Fruit fly (Drosophila melanogaster) whole organism, embryonic: ENCODE data around the gene scramb2.

Experiments used
- Atf-2 ChIP-seq: fragments of 200-800 bp; sonication (Bioruptor generic); optimal IDR thresholded peaks from 2 replicates; lab custom pipeline; 2016; ENCODE audit warnings: missing biosample characterization, missing genetic modification characterization
- B-H1 ChIP-seq: fragments of 200-800 bp; sonication (Bioruptor generic); IDR thresholded peaks from 3 replicates; pipeline ENCODE4 v1.3.6; 2022; ENCODE audit warnings: missing biosample characterization, missing genetic modification characterization
- BtbVII ChIP-seq: fragments of 200-800 bp; sonication (Bioruptor generic); optimal IDR thresholded peaks from 3 replicates; lab custom pipeline; 2017; ENCODE audit warnings: missing biosample characterization, mild to moderate bottlenecking, missing genetic modification characterization
- CG10366 ChIP-seq: fragments of 200-800 bp; sonication (Bioruptor generic); IDR thresholded peaks from 2 replicates; pipeline ENCODE4 v1.3.6; 2022; ENCODE audit warnings: missing biosample characterization, missing genetic modification characterization
- CG10431 ChIP-seq: fragments of 200-800 bp; sonication (Bioruptor generic); optimal IDR thresholded peaks from 3 replicates; lab custom pipeline; 2018; ENCODE audit warnings: missing biosample characterization, mild to moderate bottlenecking, missing genetic modification characterization
- CG10654 ChIP-seq: fragments of 200-800 bp; sonication (Bioruptor generic); optimal IDR thresholded peaks from 2 replicates; lab custom pipeline; 2016; ENCODE audit warnings: missing biosample characterization, missing genetic modification characterization
- CG12659 ChIP-seq: fragments of 200-800 bp; sonication (Bioruptor generic); optimal IDR thresholded peaks from 3 replicates; lab custom pipeline; 2017; ENCODE audit warnings: mild to moderate bottlenecking, missing biosample characterization, missing genetic modification reagents, missing genetic modification characterization
- CG13123 ChIP-seq: fragments of 200-800 bp; sonication (Bioruptor generic); optimal IDR thresholded peaks from 2 replicates; lab custom pipeline; 2016; ENCODE audit warnings: missing biosample characterization, missing genetic modification characterization
- CG14860 ChIP-seq: fragments of 200-800 bp; sonication (Bioruptor generic); IDR thresholded peaks from 3 replicates; pipeline ENCODE4 v1.3.6; 2022; ENCODE audit warnings: missing biosample characterization, missing genetic modification characterization; ENCODE audit not compliant: partially characterized antibody
- CG15696 ChIP-seq: fragments of 200-800 bp; sonication (Bioruptor generic); optimal IDR thresholded peaks from 2 replicates; lab custom pipeline; 2019; ENCODE audit warnings: missing biosample characterization, mild to moderate bottlenecking, missing genetic modification characterization, moderate library complexity
- CG17359 ChIP-seq: fragments of 200-800 bp; sonication (Bioruptor generic); optimal IDR thresholded peaks from 3 replicates; lab custom pipeline; 2018; ENCODE audit warnings: missing biosample characterization, mild to moderate bottlenecking, missing genetic modification characterization, moderate library complexity
- CG31441 ChIP-seq: fragments of 200-800 bp; sonication (Bioruptor generic); IDR thresholded peaks from 2 replicates; pipeline ENCODE4 v1.3.6; 2022; ENCODE audit warnings: missing biosample characterization, missing genetic modification characterization
- CG9876 ChIP-seq: fragments of 200-800 bp; sonication (Bioruptor generic); optimal IDR thresholded peaks from 2 replicates; lab custom pipeline; 2016; ENCODE audit warnings: missing biosample characterization, missing genetic modification characterization
- Doc2 ChIP-seq: fragments of 200-800 bp; sonication (Bioruptor generic); IDR thresholded peaks from 2 replicates; pipeline ENCODE4 v1.3.6; 2022; ENCODE audit warnings: missing biosample characterization, missing genetic modification characterization
- Doc3 ChIP-seq: fragments of 200-800 bp; sonication (Bioruptor generic); IDR thresholded peaks from 3 replicates; pipeline ENCODE4 v1.3.6; 2022; ENCODE audit warnings: missing biosample characterization, missing genetic modification characterization; ENCODE audit not compliant: partially characterized antibody
- Dref ChIP-seq: fragments of 200-800 bp; sonication (Bioruptor generic); IDR thresholded peaks from 2 replicates; pipeline ENCODE4 v1.3.6; 2022; ENCODE audit warnings: missing biosample characterization, missing genetic modification characterization
- E2f2 ChIP-seq: fragments of 200-800 bp; sonication (Bioruptor generic); IDR thresholded peaks from 2 replicates; pipeline ENCODE4 v1.3.6; 2022; ENCODE audit warnings: missing biosample characterization, missing genetic modification characterization
- Eip74EF ChIP-seq, 2 experiments: fragments of 200-800 bp in 1 of 2; fragments of >200 bp in 1 of 2; sonication (Bioruptor generic) in 1 of 2; optimal IDR thresholded peaks; 2 replicates each; lab custom pipeline; 2017 to 2019; ENCODE audit warnings: missing biosample characterization in 2 of 2, missing genetic modification characterization in 2 of 2, mild to moderate bottlenecking in 1 of 2, moderate library complexity in 1 of 2
- HLHmδ ChIP-seq: fragments of 200-800 bp; sonication (Bioruptor generic); optimal IDR thresholded peaks from 2 replicates; lab custom pipeline; 2018; ENCODE audit warnings: missing biosample characterization, mild to moderate bottlenecking, missing genetic modification characterization, moderate library complexity
- Hmr ChIP-seq: fragments of 200-800 bp; sonication (Bioruptor generic); optimal IDR thresholded peaks from 3 replicates; lab custom pipeline; 2017; ENCODE audit warnings: mild to moderate bottlenecking, missing biosample characterization, missing genetic modification reagents, missing genetic modification characterization
- Lim3 ChIP-seq: fragments of 200-800 bp; sonication (Bioruptor generic); IDR thresholded peaks from 2 replicates; pipeline ENCODE4 v1.3.6; 2022; ENCODE audit warnings: missing biosample characterization, missing genetic modification characterization
- Nf-YC ChIP-seq: fragments of 200-800 bp; optimal IDR thresholded peaks from 3 replicates; lab custom pipeline; 2019; ENCODE audit warnings: missing biosample characterization, mild to moderate bottlenecking, missing genetic modification characterization, moderate library complexity
- NfI ChIP-seq: fragments of 200-800 bp; sonication (Bioruptor generic); optimal IDR thresholded peaks from 3 replicates; lab custom pipeline; 2018; ENCODE audit warnings: missing biosample characterization, mild to moderate bottlenecking, missing genetic modification characterization, moderate library complexity
- Opbp ChIP-seq: fragments of 200-800 bp; sonication (Bioruptor generic); IDR thresholded peaks from 3 replicates; pipeline ENCODE4 v1.3.6; 2022; ENCODE audit warnings: missing biosample characterization, missing genetic modification characterization; ENCODE audit not compliant: partially characterized antibody
- Sox102F ChIP-seq: fragments of 200-800 bp; sonication (Bioruptor generic); optimal IDR thresholded peaks from 2 replicates; lab custom pipeline; 2018; ENCODE audit warnings: missing biosample characterization, mild to moderate bottlenecking, missing genetic modification characterization, moderate library complexity
- Taf1 ChIP-seq: fragments of 200-800 bp; sonication (Bioruptor generic); IDR thresholded peaks from 2 replicates; pipeline ENCODE4 v1.3.6; 2022; ENCODE audit warnings: missing biosample characterization, missing genetic modification characterization
- YL-1 ChIP-seq: fragments of 200-800 bp; sonication (Bioruptor generic); optimal IDR thresholded peaks from 3 replicates; lab custom pipeline; 2017; ENCODE audit warnings: missing biosample characterization, mild to moderate bottlenecking, missing genetic modification characterization
- ap ChIP-seq: fragments of 200-800 bp; sonication (Bioruptor generic); IDR thresholded peaks from 2 replicates; pipeline ENCODE4 v1.3.6; 2022; ENCODE audit warnings: missing biosample characterization, missing genetic modification characterization
- ara ChIP-seq: fragments of 200-800 bp; sonication (Bioruptor generic); IDR thresholded peaks from 2 replicates; pipeline ENCODE4 v1.3.6; 2022; ENCODE audit warnings: missing biosample characterization, missing genetic modification characterization
- ase ChIP-seq: fragments of 200-800 bp; sonication (Bioruptor generic); IDR thresholded peaks from 3 replicates; pipeline ENCODE4 v1.3.6; 2022; ENCODE audit warnings: missing biosample characterization, missing genetic modification characterization
- bcd ChIP-seq: fragments of 200-800 bp; sonication (Bioruptor generic); optimal IDR thresholded peaks from 2 replicates; lab custom pipeline; 2017; ENCODE audit warnings: missing biosample characterization, mild to moderate bottlenecking, missing genetic modification characterization
- ci ChIP-seq: fragments of 200-800 bp; sonication (Bioruptor generic); IDR thresholded peaks from 3 replicates; pipeline ENCODE4 v1.3.6; 2022; ENCODE audit warnings: missing biosample characterization, missing genetic modification characterization
- crc ChIP-seq: fragments of 200-800 bp; sonication (Bioruptor generic); optimal IDR thresholded peaks from 2 replicates; lab custom pipeline; 2016; ENCODE audit warnings: missing biosample characterization, missing genetic modification characterization
- eve ChIP-seq, 2 experiments: fragments of >200 bp; optimal IDR thresholded peaks; 2 replicates each; lab custom pipeline; 2017; ENCODE audit warnings: missing biosample characterization in 2 of 2, missing genetic modification characterization in 2 of 2
- ewg ChIP-seq: fragments of 200-800 bp; sonication (Bioruptor generic); optimal IDR thresholded peaks from 3 replicates; lab custom pipeline; 2017; ENCODE audit warnings: mild to moderate bottlenecking, missing biosample characterization, missing genetic modification reagents, missing genetic modification characterization
- grau ChIP-seq: fragments of 200-800 bp; optimal IDR thresholded peaks from 3 replicates; lab custom pipeline; 2019; ENCODE audit warnings: missing biosample characterization, mild to moderate bottlenecking, missing genetic modification characterization, moderate library complexity
- insv ChIP-seq, 2 experiments: fragments of 200-800 bp; sonication (Bioruptor generic); optimal IDR thresholded peaks; 3 replicates each; lab custom pipeline; 2016 to 2018; ENCODE audit warnings: missing biosample characterization in 2 of 2, missing genetic modification characterization in 2 of 2
- pb ChIP-seq: fragments of 200-800 bp; sonication (Bioruptor generic); optimal IDR thresholded peaks from 3 replicates; lab custom pipeline; 2016; ENCODE audit warnings: missing biosample characterization, missing genetic modification characterization
- phol ChIP-seq: fragments of 200-800 bp; sonication (Bioruptor generic); optimal IDR thresholded peaks from 3 replicates; lab custom pipeline; 2018; ENCODE audit warnings: missing biosample characterization, mild to moderate bottlenecking, missing genetic modification characterization, moderate library complexity
- ro ChIP-seq: fragments of 200-800 bp; sonication (Bioruptor generic); IDR thresholded peaks from 2 replicates; pipeline ENCODE4 v1.3.6; 2022; ENCODE audit warnings: missing biosample characterization, missing genetic modification characterization
- sc ChIP-seq, 3 experiments: fragments of >200 bp in 2 of 3; fragments of 200-800 bp in 1 of 3; sonication (Bioruptor generic) in 1 of 3; optimal IDR thresholded peaks; 2 replicates in 2 of 3; 3 replicates in 1 of 3; lab custom pipeline; 2017; ENCODE audit warnings: mild to moderate bottlenecking in 1 of 3, missing biosample characterization in 1 of 3, missing genetic modification characterization in 1 of 3, missing genetic modification reagents in 1 of 3
- sd ChIP-seq: fragments of 200-800 bp; sonication (Bioruptor generic); optimal IDR thresholded peaks from 3 replicates; lab custom pipeline; 2018; ENCODE audit warnings: missing biosample characterization, mild to moderate bottlenecking, missing genetic modification characterization, moderate library complexity
- sens-2 ChIP-seq: fragments of 200-800 bp; sonication (Bioruptor generic); IDR thresholded peaks from 2 replicates; pipeline ENCODE4 v1.3.6; 2022; ENCODE audit warnings: missing biosample characterization, missing genetic modification characterization
- slp2 ChIP-seq: fragments of 200-800 bp; sonication (Bioruptor generic); optimal IDR thresholded peaks from 2 replicates; lab custom pipeline; 2016; ENCODE audit warnings: missing biosample characterization, missing genetic modification characterization
- sna ChIP-seq: fragments of 200-800 bp; sonication (Bioruptor generic); IDR thresholded peaks from 2 replicates; pipeline ENCODE4 v1.3.6; 2022; ENCODE audit warnings: missing biosample characterization, missing genetic modification characterization; ENCODE audit not compliant: partially characterized antibody
- trh ChIP-seq: fragments of 200-800 bp; sonication (Bioruptor generic); optimal IDR thresholded peaks from 2 replicates; lab custom pipeline; 2016; ENCODE audit warnings: missing biosample characterization, missing genetic modification characterization
- tx ChIP-seq: fragments of 200-800 bp; sonication (Bioruptor generic); optimal IDR thresholded peaks from 2 replicates; lab custom pipeline; 2016; ENCODE audit warnings: missing biosample characterization, missing genetic modification characterization
- vfl ChIP-seq: fragments of 200-800 bp; sonication (Bioruptor generic); optimal IDR thresholded peaks from 2 replicates; lab custom pipeline; 2016; ENCODE audit warnings: missing biosample characterization, missing genetic modification characterization

scramb2 gene

dm6 chr3L:3046325-3047156, at the start of gene scramb2, which contains the start of gene Sk2 (continued):
- peak; percentile 97 for TF ChIP-seq CG31441
- TF ChIP-seq sc (optimal IDR thresholded peaks at IDR 0.05; lab: Kevin White, UChicago), result no peak
- TF ChIP-seq sc (GFP tag; optimal IDR thresholded peaks at IDR 0.05; lab: Kevin White, UChicago), result peak; percentile 92
- peak; percentile 95 for TF ChIP-seq ase (GFP tag; lab: Robert Waterston, UW)
- TF ChIP-seq vfl, result peak; percentile 70
- no peak for TF ChIP-seq Opbp (GFP tag; lab: Robert Waterston, UW)
- TF ChIP-seq YL-1 (GFP tag; lab: Kevin White, UChicago), result peak; percentile 88
- no peak for TF ChIP-seq eve (GFP tag; optimal IDR thresholded peaks at IDR 0.05; lab: Kevin White, UChicago)
- TF ChIP-seq Atf-2 (GFP tag; lab: Kevin White, UChicago), result peak; percentile 74
- peak; percentile 94 for TF ChIP-seq BtbVII (GFP tag; lab: Kevin White, UChicago)
- TF ChIP-seq CG10431 (GFP tag; lab: Kevin White, UChicago), result peak; percentile 85
- TF ChIP-seq sens-2 (GFP tag; lab: Robert Waterston, UW), result peak; percentile 94
- TF ChIP-seq ap, result peak; percentile 94
- peak; percentile 91 for TF ChIP-seq Nf-YC
- peak; percentile 91 for TF ChIP-seq B-H1 (GFP tag; lab: Robert Waterston, UW)
- peak; percentile 83 for TF ChIP-seq ro (GFP tag; lab: Robert Waterston, UW)
- TF ChIP-seq pb, result peak; percentile 73
- no peak for TF ChIP-seq CG14860 (GFP tag; lab: Robert Waterston, UW)
- TF ChIP-seq CG12659 (GFP tag; lab: Kevin White, UChicago), result peak; percentile 97
- peak; percentile 55 for TF ChIP-seq CG9876 (GFP tag; lab: Kevin White, UChicago)
- peak; percentile 27 to 58 for TF ChIP-seq insv (GFP tag; optimal IDR thresholded peaks at IDR 0.05; lab: Kevin White, UChicago)
- peak; percentile 89 for TF ChIP-seq CG10654 (GFP tag; lab: Kevin White, UChicago)
- TF ChIP-seq Lim3, result peak; percentile 83; the same call in 1 of the 2 replicates
- peak; percentile 93 for TF ChIP-seq grau (tag; lab: Kevin White, UChicago)
- TF ChIP-seq CG15696 (tag; lab: Kevin White, UChicago), result peak; percentile 86
- peak; percentile 87 for TF ChIP-seq slp2 (GFP tag; lab: Kevin White, UChicago)
- TF ChIP-seq ci, result peak; percentile 97
- peak; percentile 94 for TF ChIP-seq ara (GFP tag; lab: Robert Waterston, UW)
- peak; percentile 93 for TF ChIP-seq phol (tag; lab: Kevin White, UChicago)
- TF ChIP-seq crc, result peak; percentile 81
- TF ChIP-seq Hmr, result peak; percentile 97
- TF ChIP-seq Doc3 (GFP tag; lab: Robert Waterston, UW), result no peak
- TF ChIP-seq CG13123 (GFP tag; lab: Kevin White, UChicago), result peak; percentile 81
- peak; percentile 96 for TF ChIP-seq CG17359 (tag; lab: Kevin White, UChicago)
- peak; percentile 92 for TF ChIP-seq Taf1 (GFP tag; lab: Robert Waterston, UW)
- peak; percentile 58 for TF ChIP-seq HLHmδ (GFP tag; lab: Kevin White, UChicago)
- peak; percentile 94 for TF ChIP-seq CG10366 (GFP tag; lab: Robert Waterston, UW)
- peak; percentile 78 for TF ChIP-seq E2f2 (GFP tag; lab: Robert Waterston, UW)
- TF ChIP-seq Eip74EF (GFP tag; optimal IDR thresholded peaks at IDR 0.05; lab: Kevin White, UChicago), result peak in 1 of 2 experiments; percentile 98
- peak; percentile 38; the same call in 1 of the 2 replicates for TF ChIP-seq Dref (GFP tag; lab: Robert Waterston, UW)
- peak; percentile 94 for TF ChIP-seq NfI (GFP tag; lab: Kevin White, UChicago)
- peak; percentile 95 for TF ChIP-seq bcd
- TF ChIP-seq tx (GFP tag; lab: Kevin White, UChicago), result peak; percentile 67
- TF ChIP-seq sna (GFP tag; lab: Robert Waterston, UW), result no peak
- TF ChIP-seq ewg, result peak; percentile 87
- TF ChIP-seq trh, result peak; percentile 64
- TF ChIP-seq Sox102F (GFP tag; lab: Kevin White, UChicago), result peak; percentile 95
- TF ChIP-seq Doc2, result peak; percentile 81
- peak; percentile 79 for TF ChIP-seq sd
